Fruit fly (Drosophila melanogaster): ENCODE data around the gene Prosbeta6.

Prosbeta6 gene

DNA sequence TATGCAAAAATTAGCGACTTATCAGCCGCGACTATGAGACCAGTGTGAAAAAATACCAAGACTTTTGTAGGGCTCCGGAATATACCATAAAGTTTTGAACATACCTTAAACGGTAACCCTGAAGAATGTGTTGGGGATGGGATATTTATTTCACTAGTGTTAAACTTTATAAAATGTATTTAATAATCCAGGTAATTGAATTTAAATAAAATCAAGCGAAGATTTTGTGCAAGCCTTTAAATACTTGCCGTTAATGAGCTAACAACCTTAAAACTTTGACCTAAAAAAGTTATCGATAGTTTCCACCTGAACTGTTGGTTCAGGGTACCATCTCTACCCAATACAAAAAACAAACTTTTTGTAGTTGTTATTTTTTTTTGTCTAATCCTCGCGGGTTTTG, 1.9 kb upstream of the Prosbeta6 start, which contains the start of gene CG4101:
CG4101 (plus strand) TSS at position 335 of the 400 bp plus-strand sequence.
- TF ChIP-seq CG8478 (optimal IDR thresholded peaks at IDR 0.05) = no peak
- no peak for TF ChIP-seq usp (GFP tag; optimal IDR thresholded peaks at IDR 0.05)
- no peak for TF ChIP-seq Dll (optimal IDR thresholded peaks at IDR 0.05)
- no peak for TF ChIP-seq psq (optimal IDR thresholded peaks at IDR 0.05)
- TF ChIP-seq pan (optimal IDR thresholded peaks at IDR 0.05) = no peak
- no peak for TF ChIP-seq EcR (GFP tag; optimal IDR thresholded peaks at IDR 0.05)

DNA sequence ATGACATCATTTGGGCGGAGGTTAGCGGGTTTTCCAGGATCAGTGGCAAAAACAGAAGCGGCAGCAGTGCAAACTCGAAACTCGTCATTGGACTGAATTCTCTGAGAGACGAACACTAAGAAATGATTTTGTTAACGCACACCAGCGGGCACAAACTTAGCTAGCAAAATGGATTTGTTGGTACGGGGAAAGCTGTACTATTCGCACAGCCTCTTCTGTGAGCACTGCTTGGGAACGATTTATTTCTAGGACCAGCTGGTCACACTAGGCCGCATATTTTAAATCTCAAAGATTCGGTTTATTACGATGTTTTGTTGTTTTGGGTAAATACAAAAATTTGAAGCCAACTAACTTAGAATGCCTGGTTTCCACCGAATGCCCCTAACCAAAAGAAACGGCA, 1.1 kb downstream of the Prosbeta6 start, which contains the start of gene CG4098:
CG4098 (minus strand) TSS at position 228 of the 400 bp plus-strand sequence.
- TF ChIP-seq Dll (optimal IDR thresholded peaks at IDR 0.05) (no peak), psq (optimal IDR thresholded peaks at IDR 0.05) (no peak), EcR (GFP tag; optimal IDR thresholded peaks at IDR 0.05) (no peak), pan (optimal IDR thresholded peaks at IDR 0.05) (no peak), CG8478 (optimal IDR thresholded peaks at IDR 0.05) (no peak), usp (GFP tag; optimal IDR thresholded peaks at IDR 0.05) (no peak)

DNA sequence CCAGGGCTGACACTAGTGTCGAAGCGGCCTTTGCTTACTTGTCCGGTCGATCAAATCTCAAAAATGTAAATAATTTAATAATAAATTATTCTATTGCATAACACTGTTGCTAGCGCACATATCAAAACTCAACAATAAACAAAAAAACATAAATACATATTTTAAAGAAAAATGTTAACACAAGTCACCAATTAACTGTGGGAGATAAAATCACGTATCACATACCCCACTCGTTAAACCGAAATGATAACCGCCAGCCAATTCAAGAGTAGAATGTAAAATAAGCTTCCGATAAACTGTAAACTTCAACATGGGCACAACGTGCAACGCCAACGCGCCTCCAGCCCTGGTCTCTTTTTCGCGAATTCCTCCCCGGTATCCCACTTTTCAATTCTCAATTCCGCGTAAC, 7.5 kb downstream of the Prosbeta6 start, which contains the start of gene Arts:
Arts (plus strand) TSS at position 116 of the 409 bp plus-strand sequence.
- TF ChIP-seq psq (optimal IDR thresholded peaks at IDR 0.05) = no peak
- no peak for TF ChIP-seq Dll (optimal IDR thresholded peaks at IDR 0.05)
- TF ChIP-seq EcR (GFP tag; optimal IDR thresholded peaks at IDR 0.05) = no peak
- TF ChIP-seq pan (optimal IDR thresholded peaks at IDR 0.05) = no peak
- no peak for TF ChIP-seq CG8478 (optimal IDR thresholded peaks at IDR 0.05)
- TF ChIP-seq usp (GFP tag; optimal IDR thresholded peaks at IDR 0.05) = no peak

DNA sequence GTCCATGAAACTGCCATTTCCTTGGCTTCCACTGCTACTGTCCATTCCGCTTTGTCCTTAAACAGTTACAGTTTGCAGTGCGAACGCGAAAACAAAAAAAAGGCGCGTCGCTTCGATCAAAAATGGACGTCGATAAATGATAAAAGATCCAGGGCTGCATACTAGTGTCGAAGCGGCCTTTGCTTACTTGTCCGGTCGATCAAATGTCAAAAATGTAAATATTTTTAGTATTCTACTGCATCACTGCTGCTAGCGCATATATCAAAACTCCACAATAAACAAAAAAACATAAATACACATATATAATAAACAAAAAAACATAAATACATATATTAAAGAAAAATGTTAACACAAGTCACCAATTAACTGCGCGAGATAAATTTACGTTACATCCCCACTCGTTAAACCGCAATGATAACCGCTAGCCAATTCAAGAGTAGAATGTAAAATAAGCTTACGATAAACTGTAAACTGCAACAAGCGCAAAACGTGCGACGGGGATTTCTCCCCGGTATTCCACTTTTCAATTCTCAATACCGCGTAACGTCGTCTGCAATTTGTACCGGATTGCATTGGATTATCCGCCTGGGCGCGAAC, 15.2 kb downstream of the Prosbeta6 start, which contains the start of the genes spd-2 and Apl:
spd-2 (minus strand) TSS at position 93 of the 597 bp plus-strand sequence.
Apl (plus strand) TSS at position 260 of the 597 bp plus-strand sequence.
- no peak for TF ChIP-seq Dll (optimal IDR thresholded peaks at IDR 0.05)
- TF ChIP-seq EcR (GFP tag; optimal IDR thresholded peaks at IDR 0.05) = no peak
- TF ChIP-seq usp (GFP tag; optimal IDR thresholded peaks at IDR 0.05) = no peak
- no peak for TF ChIP-seq CG8478 (optimal IDR thresholded peaks at IDR 0.05)
- TF ChIP-seq pan (optimal IDR thresholded peaks at IDR 0.05) = no peak
- no peak for TF ChIP-seq psq (optimal IDR thresholded peaks at IDR 0.05)

DNA sequence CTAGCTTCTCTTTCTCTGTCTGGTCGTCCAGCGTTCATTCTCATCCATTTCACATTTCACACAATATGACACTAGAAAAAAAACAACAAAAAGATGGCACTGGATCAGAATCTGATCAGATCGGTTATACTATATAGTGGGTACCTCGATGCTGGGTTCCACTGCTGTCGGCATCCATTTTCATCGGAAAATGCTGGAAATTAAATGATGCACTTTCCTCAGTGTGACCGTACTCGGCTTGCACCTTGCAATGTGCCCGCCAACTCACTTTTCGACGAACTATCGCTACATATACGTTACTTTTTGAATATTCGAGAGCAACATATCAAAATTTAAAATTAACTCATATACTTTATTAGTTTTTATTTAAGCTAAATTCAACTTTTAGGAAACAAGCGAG, 19.4 kb downstream of the Prosbeta6 start, which contains the start of gene tra:
tra (minus strand) TSS at position 191 of the 400 bp plus-strand sequence.
- no peak for TF ChIP-seq usp (GFP tag; optimal IDR thresholded peaks at IDR 0.05)
- TF ChIP-seq Dll (optimal IDR thresholded peaks at IDR 0.05) = no peak
- no peak for TF ChIP-seq CG8478 (optimal IDR thresholded peaks at IDR 0.05)
- TF ChIP-seq psq (optimal IDR thresholded peaks at IDR 0.05) = no peak
- no peak for TF ChIP-seq EcR (GFP tag; optimal IDR thresholded peaks at IDR 0.05)
- TF ChIP-seq pan (optimal IDR thresholded peaks at IDR 0.05) = no peak

DNA sequence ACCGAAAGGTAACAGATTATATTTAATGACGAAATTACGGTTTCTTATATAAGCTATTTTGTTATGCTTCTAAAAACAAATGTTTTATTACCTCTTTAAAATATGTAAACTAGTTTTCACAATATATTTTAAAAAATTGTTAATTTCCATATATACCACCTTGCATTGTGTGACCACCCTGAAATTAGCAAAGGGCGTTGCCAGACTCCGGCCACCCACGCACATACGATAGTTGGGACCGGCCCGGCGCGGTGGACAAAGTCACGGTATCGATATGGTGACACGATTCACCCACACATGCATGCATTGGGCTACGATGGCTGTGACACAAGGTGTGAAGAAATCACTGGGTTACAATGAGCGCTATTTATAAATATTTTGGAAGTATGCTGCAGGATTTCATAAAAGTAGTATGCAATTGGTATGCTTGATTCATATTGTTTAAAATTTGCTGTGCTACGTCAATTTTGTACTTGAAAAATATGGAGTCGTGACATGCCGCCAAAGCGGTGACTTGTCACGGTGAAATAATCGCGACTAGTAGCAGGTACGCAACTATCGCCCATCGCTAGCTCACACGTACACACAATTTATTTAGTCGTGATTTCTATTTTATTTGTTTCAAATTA, 22.1 kb downstream of the Prosbeta6 start:
- no peak for TF ChIP-seq psq (optimal IDR thresholded peaks at IDR 0.05)
- TF ChIP-seq EcR (GFP tag; optimal IDR thresholded peaks at IDR 0.05) = no peak
- TF ChIP-seq CG8478 (optimal IDR thresholded peaks at IDR 0.05) = no peak
- no peak for TF ChIP-seq usp (GFP tag; optimal IDR thresholded peaks at IDR 0.05)

DNA sequence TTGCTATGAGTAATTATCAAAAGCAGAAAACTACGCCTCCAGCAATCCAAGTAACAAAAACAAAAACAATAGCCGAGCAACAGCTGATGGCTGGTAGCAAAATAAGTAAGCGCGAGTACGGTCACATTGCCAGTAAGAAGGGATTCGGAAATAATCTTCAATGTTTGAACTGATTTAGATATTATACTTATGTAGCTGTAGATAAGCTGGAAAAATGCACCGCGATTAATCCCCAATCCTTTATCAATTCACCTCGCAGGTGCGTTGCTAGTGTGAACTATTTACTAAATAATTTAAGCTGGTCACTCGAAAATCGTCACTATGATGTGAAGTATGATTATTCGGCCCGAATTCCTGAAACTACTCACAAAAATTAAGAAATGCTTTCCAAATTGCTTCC, 23.2 kb downstream of the Prosbeta6 start, which contains the start of the genes Syx8 and CG32163:
Syx8 (minus strand) TSS at position 69 of the 400 bp plus-strand sequence.
CG32163 (plus strand) TSS at position 169 of the 400 bp plus-strand sequence.
- TF ChIP-seq Dll (optimal IDR thresholded peaks at IDR 0.05) (no peak), CG8478 (optimal IDR thresholded peaks at IDR 0.05) (no peak), pan (optimal IDR thresholded peaks at IDR 0.05) (no peak), usp (GFP tag; optimal IDR thresholded peaks at IDR 0.05) (no peak), psq (optimal IDR thresholded peaks at IDR 0.05) (no peak), EcR (GFP tag; optimal IDR thresholded peaks at IDR 0.05) (no peak)

DNA sequence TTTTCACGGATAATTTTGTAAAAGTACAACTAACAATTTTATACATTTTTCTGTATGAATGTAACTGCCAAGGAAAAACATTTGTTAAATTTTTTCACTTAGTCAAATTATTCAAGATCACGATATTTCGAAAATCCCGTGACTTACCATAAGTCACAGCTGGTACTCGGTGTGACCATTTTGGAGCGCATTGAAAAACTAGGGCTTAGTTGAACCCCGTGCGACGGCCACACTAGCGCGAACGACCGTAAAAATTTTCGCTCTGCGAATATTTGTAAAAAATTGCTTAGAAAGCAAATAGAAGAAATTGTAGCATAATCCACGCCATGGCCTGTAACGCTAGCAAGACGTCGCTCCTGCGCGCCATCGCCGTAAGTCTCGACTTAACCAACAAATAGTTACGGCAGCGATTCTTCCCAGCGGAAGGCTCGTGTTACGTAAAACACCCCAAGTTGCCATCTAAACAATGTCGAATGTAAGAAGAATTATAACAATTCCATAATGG, 26.1 kb downstream of the Prosbeta6 start, which contains the start of gene UQCR-C2:
UQCR-C2 (plus strand) TSS at position 51 of the 505 bp plus-strand sequence.
- TF ChIP-seq CG8478 (optimal IDR thresholded peaks at IDR 0.05) (no peak), Dll (optimal IDR thresholded peaks at IDR 0.05) (no peak), pan (optimal IDR thresholded peaks at IDR 0.05) (no peak), usp (GFP tag; optimal IDR thresholded peaks at IDR 0.05) (no peak), EcR (GFP tag; optimal IDR thresholded peaks at IDR 0.05) (no peak), psq (optimal IDR thresholded peaks at IDR 0.05) (no peak)

DNA sequence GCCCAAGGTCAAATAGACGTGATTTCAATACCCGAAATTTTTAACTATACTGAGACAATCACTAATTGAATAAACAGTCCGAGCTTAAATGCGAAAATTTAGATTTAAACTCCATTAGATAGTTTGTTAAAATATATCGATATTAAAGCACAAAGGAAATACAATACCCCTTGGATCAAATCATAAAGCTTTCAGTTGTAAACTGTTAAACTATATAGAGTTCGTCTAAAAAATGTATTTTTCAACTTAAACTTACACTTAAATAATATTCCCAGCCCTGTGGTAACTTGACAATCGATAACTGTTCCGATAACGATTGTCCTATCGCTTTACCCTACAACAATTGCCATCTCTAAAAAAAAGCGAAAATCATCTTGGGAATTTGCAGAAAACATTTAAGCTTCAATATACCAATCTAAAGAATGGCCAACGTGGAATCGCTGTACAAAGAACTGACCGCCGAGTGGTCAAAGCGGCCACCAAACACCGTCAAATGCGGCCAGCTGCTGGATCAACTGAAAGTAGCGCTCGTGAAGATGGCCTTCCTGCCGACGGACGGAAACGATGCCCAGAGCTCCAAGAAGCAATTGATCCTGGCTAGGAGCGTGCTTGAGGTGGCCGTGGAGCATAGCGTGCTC, 27.4 kb downstream of the Prosbeta6 start, which contains the start of gene Rpn12:
Rpn12 (plus strand) TSS at position 351 of the 638 bp plus-strand sequence.
- no peak for TF ChIP-seq pan (optimal IDR thresholded peaks at IDR 0.05)
- no peak for TF ChIP-seq CG8478 (optimal IDR thresholded peaks at IDR 0.05)
- no peak for TF ChIP-seq usp (GFP tag; optimal IDR thresholded peaks at IDR 0.05)
- TF ChIP-seq Dll (optimal IDR thresholded peaks at IDR 0.05) = no peak
- no peak for TF ChIP-seq psq (optimal IDR thresholded peaks at IDR 0.05)
- TF ChIP-seq EcR (GFP tag; optimal IDR thresholded peaks at IDR 0.05) = no peak

DNA sequence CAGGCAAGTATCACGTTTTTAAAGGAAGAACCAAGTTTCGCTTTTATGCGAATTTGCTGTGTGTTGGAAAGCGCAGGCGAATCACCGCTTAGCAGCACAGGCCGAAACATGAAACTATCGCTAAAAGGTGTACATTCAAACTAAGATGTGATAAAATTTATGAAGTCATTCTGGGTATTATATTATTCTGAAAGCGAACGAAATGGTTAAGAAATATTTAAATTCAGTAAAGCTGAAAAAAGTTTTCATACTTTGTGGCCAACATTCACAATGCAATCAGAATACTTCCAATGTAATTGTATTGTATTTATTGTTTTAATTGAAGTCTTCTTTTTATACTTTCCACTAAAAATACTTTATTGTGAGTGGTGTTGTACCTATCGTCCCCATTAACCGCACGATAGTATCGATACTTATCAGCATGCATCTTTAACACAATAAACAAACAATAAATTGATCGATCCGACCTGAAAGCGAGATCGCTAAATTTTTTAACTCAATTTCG, 29.0 kb downstream of the Prosbeta6 start, which contains the start of gene Smn:
Smn (minus strand) TSS at position 347 of the 505 bp plus-strand sequence.
- no peak for TF ChIP-seq Dll (optimal IDR thresholded peaks at IDR 0.05)
- no peak for TF ChIP-seq CG8478 (optimal IDR thresholded peaks at IDR 0.05)
- no peak for TF ChIP-seq psq (optimal IDR thresholded peaks at IDR 0.05)
- no peak for TF ChIP-seq EcR (GFP tag; optimal IDR thresholded peaks at IDR 0.05)

DNA sequence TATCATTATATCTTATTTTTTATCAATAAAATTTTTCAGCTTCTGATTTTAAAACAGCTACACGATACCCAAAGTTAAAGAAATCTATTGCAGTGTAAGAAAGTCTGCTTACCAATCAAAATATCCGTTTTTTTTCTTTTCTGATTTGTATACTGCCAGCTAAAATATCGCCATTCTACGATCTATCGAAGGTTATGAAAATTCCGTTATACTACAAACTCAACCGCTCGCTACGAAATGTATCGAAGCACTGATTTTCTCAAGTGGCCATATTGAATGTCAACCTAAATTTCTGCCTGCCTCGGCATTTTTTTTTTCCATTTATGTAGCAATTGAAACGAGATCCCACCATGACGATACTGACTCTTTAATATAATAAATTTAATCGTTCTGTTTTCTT, 30.2 kb downstream of the Prosbeta6 start, which contains the start of gene nxf2:
nxf2 (minus strand) TSS at position 258 of the 400 bp plus-strand sequence.
- TF ChIP-seq Dll (optimal IDR thresholded peaks at IDR 0.05) (no peak), EcR (GFP tag; optimal IDR thresholded peaks at IDR 0.05) (no peak), pan (optimal IDR thresholded peaks at IDR 0.05) (no peak), CG8478 (optimal IDR thresholded peaks at IDR 0.05) (no peak), psq (optimal IDR thresholded peaks at IDR 0.05) (no peak), usp (GFP tag; optimal IDR thresholded peaks at IDR 0.05) (no peak)

All from whole organism.